Worm (Caenorhabditis elegans): Measurements from ENCODE around the gene rbm-42.

DNA sequence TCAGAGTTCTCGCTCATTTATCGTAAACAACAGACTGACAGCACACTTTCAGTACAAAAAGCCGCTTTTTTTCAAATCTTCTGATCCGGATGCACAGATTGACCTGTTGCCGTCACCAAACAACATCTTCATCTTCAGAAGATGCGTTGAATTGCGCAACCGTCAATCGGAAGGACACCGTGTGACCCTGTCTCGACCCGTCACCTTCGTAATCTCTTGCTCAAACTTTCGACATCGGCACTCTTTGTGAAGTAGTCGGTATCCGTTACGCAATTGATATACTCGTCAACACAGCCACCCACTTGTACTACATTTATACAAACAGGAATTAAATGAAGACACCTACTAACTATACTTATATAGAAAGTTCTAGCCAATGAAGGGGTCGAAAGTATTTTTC, 2.0 kb downstream of the rbm-42 start:
- TF ChIP-seq med-1 (GFP tag; optimal IDR thresholded peaks at IDR 0.05; ENCODE audit: insufficient read depth) (no peak), flt-1 (GFP tag; IDR thresholded peaks at IDR 0.05) (no peak), ref-1 (GFP tag; conservative IDR thresholded peaks at IDR 0.05) (no peak), tab-1 (GFP tag; IDR thresholded peaks at IDR 0.05) (no peak), cog-1 (tag; optimal IDR thresholded peaks at IDR 0.05) (no peak), ztf-23 (GFP tag; IDR thresholded peaks at IDR 0.05) (no peak)
